In genomic region chr3L:4363887-4364794, dm6 we compare ENCODE assay signal across 5 fruit fly cellular contexts.
A peak's percentile ranks its signal among the peaks of the same experiment; 100 is the strongest.
TF ChIP-seq lines count a peak whose summit lies in the region.

TSS of gene Cip4 (minus strand) at chr3L:4364102.
TSS of gene mRpS6 (plus strand) at chr3L:4364550.

- TF ChIP-seq CTCF in whole organism, embryonic (GFP tag; optimal IDR thresholded peaks at IDR 0.05; lab: Kevin White, UChicago), result no peak

TF ChIP-seq in whole organism, adult, 20 proteins besides CTCF, POLR2A, EP300 and RAD21 (continues in another document):
- TF ChIP-seq Mnt (GFP tag; optimal IDR thresholded peaks at IDR 0.05; lab: Kevin White, UChicago), result peak; percentile 98
- peak; percentile 78 for TF ChIP-seq CG7101 (tag; optimal IDR thresholded peaks at IDR 0.05; lab: Kevin White, UChicago)
- TF ChIP-seq CG14711 (tag; optimal IDR thresholded peaks at IDR 0.05; lab: Kevin White, UChicago), result no peak
- no peak for TF ChIP-seq CG12768 (GFP tag; optimal IDR thresholded peaks at IDR 0.05; lab: Kevin White, UChicago)
- TF ChIP-seq cic (GFP tag; optimal IDR thresholded peaks at IDR 0.05; lab: Kevin White, UChicago), result peak; percentile 30
- peak; percentile 81 for TF ChIP-seq CG11617 (GFP tag; optimal IDR thresholded peaks at IDR 0.05; lab: Kevin White, UChicago)
- peak; percentile 63 for TF ChIP-seq bab1 (GFP tag; optimal IDR thresholded peaks at IDR 0.05; lab: Kevin White, UChicago)
- TF ChIP-seq tj (GFP tag; optimal IDR thresholded peaks at IDR 0.05; lab: Kevin White, UChicago), result peak; percentile 48
- peak; percentile 8 for TF ChIP-seq Crg-1 (GFP tag; optimal IDR thresholded peaks at IDR 0.05; lab: Kevin White, UChicago)
- no peak for TF ChIP-seq Clk (GFP tag; optimal IDR thresholded peaks at IDR 0.05; lab: Kevin White, UChicago)
- peak; percentile 87 for TF ChIP-seq kay (GFP tag; lab: Kevin White, UChicago; ENCODE audit: borderline replicate concordance)
- no peak for TF ChIP-seq cnc (optimal IDR thresholded peaks at IDR 0.05; lab: Kevin White, UChicago)
- peak; percentile 76 for TF ChIP-seq toe (GFP tag; optimal IDR thresholded peaks at IDR 0.05; lab: Kevin White, UChicago)
- TF ChIP-seq ovo (GFP tag; optimal IDR thresholded peaks at IDR 0.05; lab: Kevin White, UChicago), result peak; percentile 62
- peak; percentile 13 for TF ChIP-seq pad (GFP tag; optimal IDR thresholded peaks at IDR 0.05; lab: Kevin White, UChicago)
- TF ChIP-seq CG5204 (GFP tag; optimal IDR thresholded peaks at IDR 0.05; lab: Kevin White, UChicago), result peak; percentile 70
- TF ChIP-seq CG33017 (tag; optimal IDR thresholded peaks at IDR 0.05; lab: Kevin White, UChicago), result peak; percentile 54
- TF ChIP-seq CG7045 (GFP tag; optimal IDR thresholded peaks at IDR 0.05; lab: Kevin White, UChicago), result no peak

TF ChIP-seq in whole organism, embryonic, 481 proteins besides CTCF, POLR2A, EP300 and RAD21 (continues in another document):
- TF ChIP-seq CG3281 (GFP tag; optimal IDR thresholded peaks at IDR 0.05; lab: Kevin White, UChicago) (peak; percentile 6), tio (GFP tag; optimal IDR thresholded peaks at IDR 0.05; lab: Kevin White, UChicago) (peak; percentile 83), bab2 (GFP tag; optimal IDR thresholded peaks at IDR 0.05; lab: Kevin White, UChicago) (peak; percentile 49), Mes4 (GFP tag; optimal IDR thresholded peaks at IDR 0.05; lab: Kevin White, UChicago) (no peak), CG7357 (GFP tag; IDR thresholded peaks at IDR 0.05; lab: Robert Waterston, UW) (peak; percentile 39; the same call in 1 of the 3 replicates), H2.0 (GFP tag; IDR thresholded peaks at IDR 0.05; lab: Robert Waterston, UW) (peak; percentile 90), gem (tag; optimal IDR thresholded peaks at IDR 0.05; lab: Kevin White, UChicago) (peak; percentile 93), CG30431 (GFP tag; optimal IDR thresholded peaks at IDR 0.05; lab: Kevin White, UChicago) (peak; percentile 62), BtbVII (GFP tag; optimal IDR thresholded peaks at IDR 0.05; lab: Kevin White, UChicago) (no peak), CG12299 (tag; optimal IDR thresholded peaks at IDR 0.05; lab: Kevin White, UChicago) (peak; percentile 84), CG4617 (GFP tag; optimal IDR thresholded peaks at IDR 0.05; lab: Kevin White, UChicago; ENCODE audit: borderline replicate concordance) (peak; percentile 53), btn (GFP tag; optimal IDR thresholded peaks at IDR 0.05; lab: Kevin White, UChicago) (no peak), CG11696 (GFP tag; IDR thresholded peaks at IDR 0.05; lab: Robert Waterston, UW) (no peak), CG31365 (tag; optimal IDR thresholded peaks at IDR 0.05; lab: Kevin White, UChicago) (no peak), CG15011 (GFP tag; optimal IDR thresholded peaks at IDR 0.05; lab: Kevin White, UChicago) (no peak), CG2116 (GFP tag; optimal IDR thresholded peaks at IDR 0.05; lab: Kevin White, UChicago) (peak; percentile 75), so (GFP tag; IDR thresholded peaks at IDR 0.05; lab: Robert Waterston, UW) (peak; percentile 85), Deaf1 (tag; optimal IDR thresholded peaks at IDR 0.05; lab: Kevin White, UChicago) (peak; percentile 71)

TF ChIP-seq in whole organism, prepupa, 60 proteins besides CTCF, POLR2A, EP300 and RAD21 (continues in another document):
- TF ChIP-seq Sox14 (GFP tag; optimal IDR thresholded peaks at IDR 0.05; lab: Kevin White, UChicago), result peak; percentile 81
- TF ChIP-seq Gug (GFP tag; IDR thresholded peaks at IDR 0.05; lab: Robert Waterston, UW), result peak; percentile 40; the same call in 1 of the 2 replicates
- peak; percentile 66 for TF ChIP-seq CG6792 (GFP tag; optimal IDR thresholded peaks at IDR 0.05; lab: Kevin White, UChicago)
- peak; percentile 72 for TF ChIP-seq CG4318 (GFP tag; optimal IDR thresholded peaks at IDR 0.05; lab: Kevin White, UChicago)
- TF ChIP-seq esn (GFP tag; optimal IDR thresholded peaks at IDR 0.05; lab: Kevin White, UChicago), result peak; percentile 85
- TF ChIP-seq CG1621 (tag; optimal IDR thresholded peaks at IDR 0.05; lab: Kevin White, UChicago), result no peak
- TF ChIP-seq Sox102F (GFP tag; optimal IDR thresholded peaks at IDR 0.05; lab: Kevin White, UChicago), result no peak
- peak; percentile 79 for TF ChIP-seq eg (GFP tag; IDR thresholded peaks at IDR 0.05; lab: Robert Waterston, UW)
- peak; percentile 80 for TF ChIP-seq CG31627 (GFP tag; optimal IDR thresholded peaks at IDR 0.05; lab: Kevin White, UChicago)
- peak; percentile 54 for TF ChIP-seq CG6854 (GFP tag; optimal IDR thresholded peaks at IDR 0.05; lab: Kevin White, UChicago)
- peak; percentile 81 for TF ChIP-seq CG34406 (GFP tag; optimal IDR thresholded peaks at IDR 0.05; lab: Kevin White, UChicago)
- no peak for TF ChIP-seq svp (GFP tag; lab: Kevin White, UChicago)
- no peak for TF ChIP-seq Blimp-1 (GFP tag; optimal IDR thresholded peaks at IDR 0.05; lab: Kevin White, UChicago)
- TF ChIP-seq Eip75B (GFP tag; optimal IDR thresholded peaks at IDR 0.05; lab: Kevin White, UChicago), result peak; percentile 60
- peak; percentile 6 for TF ChIP-seq CG6808 (GFP tag; optimal IDR thresholded peaks at IDR 0.05; lab: Kevin White, UChicago)
- TF ChIP-seq Sox15 (GFP tag; optimal IDR thresholded peaks at IDR 0.05; lab: Kevin White, UChicago), result peak; percentile 77
- TF ChIP-seq CG10631 (GFP tag; optimal IDR thresholded peaks at IDR 0.05; lab: Kevin White, UChicago), result peak; percentile 86
- TF ChIP-seq CG11902 (GFP tag; optimal IDR thresholded peaks at IDR 0.05; lab: Kevin White, UChicago), result no peak
- no peak for TF ChIP-seq CG7368 (GFP tag; optimal IDR thresholded peaks at IDR 0.05; lab: Kevin White, UChicago)
- TF ChIP-seq Met (GFP tag; optimal IDR thresholded peaks at IDR 0.05; lab: Kevin White, UChicago), result peak; percentile 81

TF ChIP-seq in whole organism, pupa, 21 proteins besides CTCF, POLR2A, EP300 and RAD21:
- TF ChIP-seq Pif1B (GFP tag; optimal IDR thresholded peaks at IDR 0.05; lab: Kevin White, UChicago) (no peak), CG17806 (tag; optimal IDR thresholded peaks at IDR 0.05; lab: Kevin White, UChicago) (peak; percentile 65), CG9948 (tag; optimal IDR thresholded peaks at IDR 0.05; lab: Kevin White, UChicago) (peak; percentile 74), CG15710 (tag; optimal IDR thresholded peaks at IDR 0.05; lab: Kevin White, UChicago) (peak; percentile 81), rn (GFP tag; IDR thresholded peaks at IDR 0.05; lab: Robert Waterston, UW) (no peak), gl (tag; optimal IDR thresholded peaks at IDR 0.05; lab: Kevin White, UChicago) (peak; percentile 41), fd96Ca (GFP tag; IDR thresholded peaks at IDR 0.05; lab: Robert Waterston, UW) (peak; percentile 26; the same call in 1 of the 3 replicates), CG12605 (GFP tag; IDR thresholded peaks at IDR 0.05; lab: Robert Waterston, UW) (peak; percentile 54), CG8159 (tag; optimal IDR thresholded peaks at IDR 0.05; lab: Kevin White, UChicago) (no peak), CG10348 (GFP tag; IDR thresholded peaks at IDR 0.05; lab: Robert Waterston, UW) (no peak), CG4496 (GFP tag; IDR thresholded peaks at IDR 0.05; lab: Robert Waterston, UW) (peak; percentile 63), Snoo (tag; optimal IDR thresholded peaks at IDR 0.05; lab: Kevin White, UChicago) (peak; percentile 62), CG14655 (GFP tag; optimal IDR thresholded peaks at IDR 0.05; lab: Kevin White, UChicago) (no peak), CG32121 (GFP tag; IDR thresholded peaks at IDR 0.05; lab: Robert Waterston, UW) (peak; percentile 45; the same call in 1 of the 2 replicates), Pif1A (GFP tag; optimal IDR thresholded peaks at IDR 0.05; lab: Kevin White, UChicago) (no peak), CG34367 (tag; optimal IDR thresholded peaks at IDR 0.05; lab: Kevin White, UChicago) (peak; percentile 63), CG13204 (GFP tag; optimal IDR thresholded peaks at IDR 0.05; lab: Kevin White, UChicago) (no peak), D1 (tag; optimal IDR thresholded peaks at IDR 0.05; lab: Kevin White, UChicago) (no peak), EcR (GFP tag; optimal IDR thresholded peaks at IDR 0.05; lab: Kevin White, UChicago) (peak; percentile 13), CG8301 (tag; optimal IDR thresholded peaks at IDR 0.05; lab: Kevin White, UChicago) (no peak), Ets98B (GFP tag; IDR thresholded peaks at IDR 0.05; lab: Robert Waterston, UW) (peak; percentile 55)

TF ChIP-seq in whole organism, wandering third instar larva, 38 proteins besides CTCF, POLR2A, EP300 and RAD21 (continues in another document):
- TF ChIP-seq woc (GFP tag; optimal IDR thresholded peaks at IDR 0.05; lab: Kevin White, UChicago), result peak; percentile 55
- TF ChIP-seq GATAd (GFP tag; optimal IDR thresholded peaks at IDR 0.05; lab: Kevin White, UChicago), result no peak
- peak; percentile 61 for TF ChIP-seq Myc (optimal IDR thresholded peaks at IDR 0.05; lab: Kevin White, UChicago)
- TF ChIP-seq Jra (GFP tag; optimal IDR thresholded peaks at IDR 0.05; lab: Kevin White, UChicago), result no peak
- peak; percentile 86 for TF ChIP-seq Hr83 (GFP tag; optimal IDR thresholded peaks at IDR 0.05; lab: Kevin White, UChicago; ENCODE audit: poor library complexity, severe bottlenecking)
- TF ChIP-seq ey (GFP tag; optimal IDR thresholded peaks at IDR 0.05; lab: Kevin White, UChicago), result peak; percentile 53
- peak; percentile 10 for TF ChIP-seq CG32264 (GFP tag; optimal IDR thresholded peaks at IDR 0.05; lab: Kevin White, UChicago)
- TF ChIP-seq sv (GFP tag; optimal IDR thresholded peaks at IDR 0.05; lab: Kevin White, UChicago), result peak; percentile 70
- TF ChIP-seq tai (GFP tag; optimal IDR thresholded peaks at IDR 0.05; lab: Kevin White, UChicago), result peak; percentile 72
- peak; percentile 91 for TF ChIP-seq jim (GFP tag; optimal IDR thresholded peaks at IDR 0.05; lab: Kevin White, UChicago)
- TF ChIP-seq Sp1 (GFP tag; optimal IDR thresholded peaks at IDR 0.05; lab: Kevin White, UChicago), result peak; percentile 79
- peak; percentile 38 for TF ChIP-seq Dif (GFP tag; optimal IDR thresholded peaks at IDR 0.05; lab: Kevin White, UChicago; ENCODE audit: partially characterized antibody)
- TF ChIP-seq br (GFP tag; optimal IDR thresholded peaks at IDR 0.05; lab: Kevin White, UChicago), result peak; percentile 48
- no peak for TF ChIP-seq sage (GFP tag; optimal IDR thresholded peaks at IDR 0.05; lab: Kevin White, UChicago)
- peak; percentile 69 for TF ChIP-seq OdsH (GFP tag; optimal IDR thresholded peaks at IDR 0.05; lab: Kevin White, UChicago)
- TF ChIP-seq dl (GFP tag; optimal IDR thresholded peaks at IDR 0.05; lab: Kevin White, UChicago; ENCODE audit: insufficient read depth in 1 of 2, partially characterized antibody in 2 of 2), result no peak
- TF ChIP-seq Hnf4 (GFP tag; optimal IDR thresholded peaks at IDR 0.05; lab: Kevin White, UChicago), result peak; percentile 79
- TF ChIP-seq h (GFP tag; optimal IDR thresholded peaks at IDR 0.05; lab: Kevin White, UChicago), result peak; percentile 29
- TF ChIP-seq rgr (GFP tag; optimal IDR thresholded peaks at IDR 0.05; lab: Kevin White, UChicago), result peak; percentile 84
- peak; percentile 34 for TF ChIP-seq Rel (GFP tag; optimal IDR thresholded peaks at IDR 0.05; lab: Kevin White, UChicago)
- peak; percentile 53 for TF ChIP-seq Rel (tag; optimal IDR thresholded peaks at IDR 0.05; lab: Kevin White, UChicago)
- peak; percentile 16 for TF ChIP-seq dmrt93B (GFP tag; optimal IDR thresholded peaks at IDR 0.05; lab: Kevin White, UChicago)
- TF ChIP-seq dsf (GFP tag; optimal IDR thresholded peaks at IDR 0.05; lab: Kevin White, UChicago; ENCODE audit: borderline replicate concordance), result no peak
